Fruit fly (Drosophila melanogaster): ENCODE data around the gene kmr.
A peak's percentile ranks its signal among the peaks of the same experiment; 100 is the strongest.

kmr gene

DNA sequence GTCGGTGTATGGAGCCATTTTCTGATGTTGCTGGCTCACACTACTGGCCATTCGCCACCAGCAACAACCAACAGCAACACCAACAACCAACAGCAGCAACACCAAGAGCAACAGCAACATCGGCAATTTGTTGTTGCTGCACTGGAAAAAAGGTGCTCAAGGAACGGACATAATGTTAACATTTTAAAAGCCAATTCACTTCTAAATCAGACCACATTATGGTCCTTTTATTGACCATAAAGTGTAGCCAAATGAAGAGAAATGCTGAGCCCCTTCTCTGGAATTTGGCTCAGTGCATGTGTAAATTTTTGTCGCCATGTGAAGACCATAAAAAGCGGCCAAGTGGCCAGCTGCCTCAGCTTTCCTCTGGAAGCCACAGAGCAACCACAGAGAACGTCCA is 1.8 kb downstream of the kmr start (continued):
- TF ChIP-seq bcd (GFP tag; optimal IDR thresholded peaks at IDR 0.05) (no peak), CG6175 (GFP tag; IDR thresholded peaks at IDR 0.05) (no peak), CG6689 (GFP tag; IDR thresholded peaks at IDR 0.05) (peak; percentile 39; the same call in 1 of the 2 replicates), Blimp-1 (GFP tag; optimal IDR thresholded peaks at IDR 0.05) (peak; percentile 39), fd96Cb (tag; optimal IDR thresholded peaks at IDR 0.05) (no peak), CG17361 (GFP tag; IDR thresholded peaks at IDR 0.05) (no peak), CG11695 (GFP tag; IDR thresholded peaks at IDR 0.05) (no peak), CG3726 (GFP tag; IDR thresholded peaks at IDR 0.05) (no peak), cato (GFP tag; optimal IDR thresholded peaks at IDR 0.05; ENCODE audit: borderline replicate concordance) (no peak), CG3995 (GFP tag; optimal IDR thresholded peaks at IDR 0.05) (no peak), CG11504 (tag; optimal IDR thresholded peaks at IDR 0.05) (peak; percentile 76), Doc3 (GFP tag; IDR thresholded peaks at IDR 0.05; ENCODE audit: partially characterized antibody) (no peak), nau (GFP tag; optimal IDR thresholded peaks at IDR 0.05) (no peak), sug (tag; optimal IDR thresholded peaks at IDR 0.05) (no peak), Sin3A (optimal IDR thresholded peaks at IDR 0.05) (no peak), btn (GFP tag; optimal IDR thresholded peaks at IDR 0.05) (no peak), CG18262 (tag; optimal IDR thresholded peaks at IDR 0.05) (no peak), ci (GFP tag; IDR thresholded peaks at IDR 0.05) (peak; percentile 71; the same call in 1 of the 3 replicates), ATbp (GFP tag; optimal IDR thresholded peaks at IDR 0.05) (peak; percentile 24), Kr (GFP tag; optimal IDR thresholded peaks at IDR 0.05) (no peak), zfh1 (GFP tag; IDR thresholded peaks at IDR 0.05) (peak; percentile 18; the same call in 1 of the 3 replicates), CG4730 (GFP tag; IDR thresholded peaks at IDR 0.05) (no peak), dimm (GFP tag; IDR thresholded peaks at IDR 0.05) (0 out of 2 replicates have a peak, but pooled peaks have one; percentile 12), Drgx (GFP tag; IDR thresholded peaks at IDR 0.05) (peak; percentile 94), cwo (GFP tag; optimal IDR thresholded peaks at IDR 0.05) (no peak), ap (GFP tag; IDR thresholded peaks at IDR 0.05) (peak; percentile 17; the same call in 1 of the 2 replicates), Rfx (GFP tag; IDR thresholded peaks at IDR 0.05) (peak; percentile 35; the same call in 1 of the 2 replicates), ssp (GFP tag; IDR thresholded peaks at IDR 0.05) (no peak), unpg (GFP tag; optimal IDR thresholded peaks at IDR 0.05) (peak; percentile 47), Asciz (GFP tag; optimal IDR thresholded peaks at IDR 0.05) (no peak), Fer1 (GFP tag; optimal IDR thresholded peaks at IDR 0.05) (no peak), CG7963 (GFP tag; IDR thresholded peaks at IDR 0.05; ENCODE audit: partially characterized antibody) (no peak), CG33557 (GFP tag; optimal IDR thresholded peaks at IDR 0.05) (no peak), pnt (GFP tag; optimal IDR thresholded peaks at IDR 0.05) (peak; percentile 33), CG3163 (GFP tag; optimal IDR thresholded peaks at IDR 0.05) (no peak), crp (GFP tag; optimal IDR thresholded peaks at IDR 0.05) (no peak), abd-A (tag; optimal IDR thresholded peaks at IDR 0.05) (no peak), mirr (GFP tag; optimal IDR thresholded peaks at IDR 0.05) (no peak), insv (GFP tag; optimal IDR thresholded peaks at IDR 0.05) (no peak), zfh2 (GFP tag; optimal IDR thresholded peaks at IDR 0.05) (no peak), Pdp1 (GFP tag; optimal IDR thresholded peaks at IDR 0.05) (peak; percentile 12 to 64), Aef1 (GFP tag; IDR thresholded peaks at IDR 0.05) (peak; percentile 55), tx (GFP tag; optimal IDR thresholded peaks at IDR 0.05) (no peak), fru (optimal IDR thresholded peaks at IDR 0.05) (no peak), Dp (GFP tag; optimal IDR thresholded peaks at IDR 0.05) (no peak), CG14014 (GFP tag; IDR thresholded peaks at IDR 0.05) (peak; percentile 31; the same call in 1 of the 2 replicates), CG12744 (GFP tag; optimal IDR thresholded peaks at IDR 0.05) (no peak), gsb (GFP tag; IDR thresholded peaks at IDR 0.05) (no peak), CG13775 (GFP tag; optimal IDR thresholded peaks at IDR 0.05) (no peak), CG10366 (GFP tag; IDR thresholded peaks at IDR 0.05) (peak; percentile 60), Atf3 (GFP tag; optimal IDR thresholded peaks at IDR 0.05) (no peak), nom (GFP tag; optimal IDR thresholded peaks at IDR 0.05) (peak; percentile 62)
